Fruit fly (Drosophila melanogaster): ENCODE measurements around the gene Hipk.
A peak's percentile ranks its signal among the peaks of the same experiment; 100 is the strongest.

The Hipk gene

dm6 chr3L:552950-553349, 10.1 kb downstream of the Hipk start (continued):
- TF ChIP-seq pan (optimal IDR thresholded peaks at IDR 0.05): no peak
- peak in 1 of 2 experiments; percentile 77 for TF ChIP-seq pan (GFP tag; optimal IDR thresholded peaks at IDR 0.05 in 1 of 2, IDR thresholded peaks at IDR 0.05 in 1 of 2)
- TF ChIP-seq Scr (GFP tag; IDR thresholded peaks at IDR 0.05; ENCODE audit: partially characterized antibody): no peak
- TF ChIP-seq Rfx (GFP tag; IDR thresholded peaks at IDR 0.05): peak; percentile 80
- TF ChIP-seq CG8089 (GFP tag; optimal IDR thresholded peaks at IDR 0.05): peak; percentile 52
- TF ChIP-seq ara (GFP tag; IDR thresholded peaks at IDR 0.05): peak; percentile 74
- 0 out of 3 replicates have a peak, but pooled peaks have one; percentile 27 for TF ChIP-seq C15 (GFP tag; IDR thresholded peaks at IDR 0.05)
- peak; percentile 44 for TF ChIP-seq E2f2 (GFP tag; IDR thresholded peaks at IDR 0.05)
- peak; percentile 70 for TF ChIP-seq CG32767 (GFP tag; IDR thresholded peaks at IDR 0.05)
- no peak for TF ChIP-seq prd (optimal IDR thresholded peaks at IDR 0.05)
- TF ChIP-seq prd (GFP tag; IDR thresholded peaks at IDR 0.05): peak; percentile 81
- peak; percentile 66 for TF ChIP-seq schlank (tag; optimal IDR thresholded peaks at IDR 0.05)
- TF ChIP-seq CG16779 (GFP tag; IDR thresholded peaks at IDR 0.05): no peak
- peak; percentile 80 for TF ChIP-seq CG18599 (GFP tag; optimal IDR thresholded peaks at IDR 0.05)
- peak; percentile 81 for TF ChIP-seq ind (GFP tag; optimal IDR thresholded peaks at IDR 0.05)
- peak; percentile 51 for TF ChIP-seq jing (GFP tag; optimal IDR thresholded peaks at IDR 0.05)
- TF ChIP-seq twi (tag; optimal IDR thresholded peaks at IDR 0.05): no peak
- peak; percentile 73 for TF ChIP-seq CG1233 (GFP tag; optimal IDR thresholded peaks at IDR 0.05)
- TF ChIP-seq Jarid2 (GFP tag; optimal IDR thresholded peaks at IDR 0.05): peak; percentile 2
- peak; percentile 81 for TF ChIP-seq Hmr (GFP tag; optimal IDR thresholded peaks at IDR 0.05)
- TF ChIP-seq CG4820 (GFP tag; optimal IDR thresholded peaks at IDR 0.05): peak; percentile 49
- peak; percentile 39 for TF ChIP-seq dm (GFP tag; optimal IDR thresholded peaks at IDR 0.05)
- TF ChIP-seq caup (GFP tag; optimal IDR thresholded peaks at IDR 0.05; ENCODE audit: severe bottlenecking): peak; percentile 80
- TF ChIP-seq crp (GFP tag; optimal IDR thresholded peaks at IDR 0.05): peak in 1 of 2 experiments; percentile 7
- peak; percentile 84 for TF ChIP-seq Ada2b (GFP tag; IDR thresholded peaks at IDR 0.05)
- peak; percentile 75 to 81 for TF ChIP-seq dpn (GFP tag; optimal IDR thresholded peaks at IDR 0.05)
- no peak for TF ChIP-seq sna (GFP tag; IDR thresholded peaks at IDR 0.05; ENCODE audit: partially characterized antibody)
- TF ChIP-seq aop (GFP tag; IDR thresholded peaks at IDR 0.05): 0 out of 2 replicates have a peak, but pooled peaks have one; percentile 4
- TF ChIP-seq CG7556 (GFP tag; optimal IDR thresholded peaks at IDR 0.05): peak; percentile 54
- peak; percentile 27 for TF ChIP-seq CG14710 (tag; optimal IDR thresholded peaks at IDR 0.05)
- peak; percentile 66 for TF ChIP-seq CG6813 (GFP tag; optimal IDR thresholded peaks at IDR 0.05)
- TF ChIP-seq az2 (GFP tag; optimal IDR thresholded peaks at IDR 0.05): peak; percentile 64
- TF ChIP-seq run (tag; optimal IDR thresholded peaks at IDR 0.05): peak; percentile 21
- TF ChIP-seq gem (tag; optimal IDR thresholded peaks at IDR 0.05): peak; percentile 77
- no peak for TF ChIP-seq hb (GFP tag; IDR thresholded peaks at IDR 0.05; ENCODE audit: partially characterized antibody)
- TF ChIP-seq CG7786 (GFP tag; optimal IDR thresholded peaks at IDR 0.05): peak; percentile 52
- TF ChIP-seq CG4854 (GFP tag; optimal IDR thresholded peaks at IDR 0.05): peak; percentile 43
- no peak for TF ChIP-seq CG30020 (tag; optimal IDR thresholded peaks at IDR 0.05)
- peak; percentile 82 for TF ChIP-seq Ptx1 (GFP tag; IDR thresholded peaks at IDR 0.05)
- TF ChIP-seq CG15269 (tag; optimal IDR thresholded peaks at IDR 0.05): peak; percentile 87
- TF ChIP-seq pfk (GFP tag; optimal IDR thresholded peaks at IDR 0.05): no peak
- TF ChIP-seq pzg (GFP tag; optimal IDR thresholded peaks at IDR 0.05): no peak
- peak; percentile 65 for TF ChIP-seq CG13424 (tag; optimal IDR thresholded peaks at IDR 0.05)
- TF ChIP-seq exex (tag; optimal IDR thresholded peaks at IDR 0.05): no peak
- peak; percentile 37 for TF ChIP-seq nerfin-1 (tag; optimal IDR thresholded peaks at IDR 0.05)
- no peak for TF ChIP-seq Poxn (GFP tag; IDR thresholded peaks at IDR 0.05)
- no peak for TF ChIP-seq yki (optimal IDR thresholded peaks at IDR 0.05)
- peak; percentile 8 for TF ChIP-seq ftz-f1 (GFP tag; optimal IDR thresholded peaks at IDR 0.05)
- TF ChIP-seq HLH3B (GFP tag; IDR thresholded peaks at IDR 0.05): peak; percentile 82
- TF ChIP-seq CG2202 (tag; optimal IDR thresholded peaks at IDR 0.05): no peak
- peak; percentile 54 for TF ChIP-seq CG9437 (GFP tag; optimal IDR thresholded peaks at IDR 0.05)

Measured in whole organism, embryonic.